Fruit fly (Drosophila melanogaster): ENCODE results near the gene Sfmbt.
"Not testable (repeated sequence)": the region's sequence is repeated elsewhere in the genome, so short reads cannot be mapped to it uniquely, and the experiment has no call there.

The Sfmbt gene

DNA sequence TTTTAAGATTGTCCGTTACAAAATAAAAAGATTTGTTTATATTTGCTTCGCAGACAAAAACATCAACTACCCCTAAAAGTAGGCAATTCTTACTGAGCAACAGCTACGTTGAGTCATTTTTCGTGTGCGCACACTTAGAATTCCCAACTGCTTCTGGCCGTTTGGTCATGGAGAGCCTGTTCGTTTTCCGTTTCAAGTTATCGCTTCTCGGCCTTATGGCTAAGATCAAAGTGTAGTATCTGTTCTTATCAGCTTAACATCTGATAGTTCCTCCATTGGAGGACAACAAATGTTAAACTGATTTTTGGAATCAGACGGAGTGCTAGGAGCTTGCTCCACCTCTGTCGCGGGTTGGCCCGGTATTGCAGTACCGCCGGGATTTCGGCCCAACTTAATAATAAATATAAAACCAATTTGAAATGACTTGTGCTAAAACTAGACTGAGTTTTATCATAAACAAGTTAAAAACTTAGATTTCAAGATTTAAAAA, 39.1 kb upstream of the Sfmbt start (continued):
- peak; percentile 25; the same call in 1 of the 3 replicates for TF ChIP-seq HLH4C (GFP tag; IDR thresholded peaks at IDR 0.05; ENCODE audit: partially characterized antibody)
- TF ChIP-seq pan (optimal IDR thresholded peaks at IDR 0.05): not testable (repeated sequence)
- TF ChIP-seq pan (GFP tag; optimal IDR thresholded peaks at IDR 0.05 in 1 of 2, IDR thresholded peaks at IDR 0.05 in 1 of 2): peak in 1 of 2 experiments; percentile 73
- peak; percentile 13 for TF ChIP-seq NfI (GFP tag; optimal IDR thresholded peaks at IDR 0.05)
- peak; percentile 28; the same call in 1 of the 2 replicates for TF ChIP-seq CG6272 (GFP tag; IDR thresholded peaks at IDR 0.05)
- peak; percentile 51; the same call in 1 of the 2 replicates for TF ChIP-seq CG16779 (GFP tag; IDR thresholded peaks at IDR 0.05)
- peak; percentile 56 for TF ChIP-seq pho (GFP tag; optimal IDR thresholded peaks at IDR 0.05)
- TF ChIP-seq rib (GFP tag; IDR thresholded peaks at IDR 0.05): peak; percentile 67
- TF ChIP-seq HmgZ (tag; optimal IDR thresholded peaks at IDR 0.05): peak; percentile 25
- peak; percentile 21 for TF ChIP-seq vfl (GFP tag; optimal IDR thresholded peaks at IDR 0.05)
- peak; percentile 42 for TF ChIP-seq pb (GFP tag; optimal IDR thresholded peaks at IDR 0.05)
- TF ChIP-seq CG6689 (GFP tag; IDR thresholded peaks at IDR 0.05): peak; percentile 26; the same call in 1 of the 2 replicates
- peak; percentile 44 for TF ChIP-seq Hsf (GFP tag; optimal IDR thresholded peaks at IDR 0.05)
- peak; percentile 40; the same call in 1 of the 3 replicates for TF ChIP-seq B-H1 (GFP tag; IDR thresholded peaks at IDR 0.05)
- TF ChIP-seq CG10979 (tag; optimal IDR thresholded peaks at IDR 0.05): peak; percentile 42
- TF ChIP-seq so (GFP tag; IDR thresholded peaks at IDR 0.05): peak; percentile 62; the same call in 1 of the 3 replicates
- TF ChIP-seq Ets97D (GFP tag; optimal IDR thresholded peaks at IDR 0.05): peak; percentile 33
- TF ChIP-seq ssp (GFP tag; IDR thresholded peaks at IDR 0.05): peak; percentile 29; the same call in 1 of the 2 replicates
- peak; percentile 23 for TF ChIP-seq ash1 (GFP tag; optimal IDR thresholded peaks at IDR 0.05)
- TF ChIP-seq tx (GFP tag; optimal IDR thresholded peaks at IDR 0.05): peak; percentile 51
- TF ChIP-seq CG30403 (GFP tag; optimal IDR thresholded peaks at IDR 0.05): peak; percentile 30
- TF ChIP-seq CG10959 (GFP tag; IDR thresholded peaks at IDR 0.05): peak; percentile 75
- TF ChIP-seq Meics (GFP tag; optimal IDR thresholded peaks at IDR 0.05): peak; percentile 50
- peak; percentile 52 for TF ChIP-seq cwo (GFP tag; optimal IDR thresholded peaks at IDR 0.05)
- TF ChIP-seq ranshi (GFP tag; IDR thresholded peaks at IDR 0.05): 0 out of 2 replicates have a peak, but pooled peaks have one; percentile 58
- peak; percentile 70 for TF ChIP-seq CG11247 (GFP tag; IDR thresholded peaks at IDR 0.05)
- TF ChIP-seq NK7.1 (GFP tag; optimal IDR thresholded peaks at IDR 0.05): peak; percentile 3
- peak; percentile 56; the same call in 1 of the 2 replicates for TF ChIP-seq Rfx (GFP tag; IDR thresholded peaks at IDR 0.05)
- TF ChIP-seq CG17328 (GFP tag; IDR thresholded peaks at IDR 0.05): peak; percentile 8; the same call in 1 of the 2 replicates
- TF ChIP-seq Stat92E (GFP tag; optimal IDR thresholded peaks at IDR 0.05): peak in 1 of 3 experiments; percentile 87
- TF ChIP-seq CG2120 (GFP tag; optimal IDR thresholded peaks at IDR 0.05): peak; percentile 64
- TF ChIP-seq Eip74EF (GFP tag; optimal IDR thresholded peaks at IDR 0.05): peak in 1 of 2 experiments; percentile 35
- peak; percentile 40; the same call in 1 of the 2 replicates for TF ChIP-seq E2f2 (GFP tag; IDR thresholded peaks at IDR 0.05)
- TF ChIP-seq Awh (GFP tag; IDR thresholded peaks at IDR 0.05): peak; percentile 62; the same call in 1 of the 2 replicates
- TF ChIP-seq kay (GFP tag; optimal IDR thresholded peaks at IDR 0.05): peak; percentile 88
- TF ChIP-seq Ptx1 (GFP tag; IDR thresholded peaks at IDR 0.05): peak; percentile 43; the same call in 1 of the 2 replicates
- TF ChIP-seq CG12391 (tag; optimal IDR thresholded peaks at IDR 0.05): peak; percentile 33
- TF ChIP-seq CG2875 (GFP tag; optimal IDR thresholded peaks at IDR 0.05): peak; percentile 51
- TF ChIP-seq dati (GFP tag; IDR thresholded peaks at IDR 0.05): peak; percentile 31; the same call in 1 of the 2 replicates
- peak; percentile 7 for TF ChIP-seq phol (tag; optimal IDR thresholded peaks at IDR 0.05)
- peak; percentile 48 for TF ChIP-seq CG14860 (GFP tag; IDR thresholded peaks at IDR 0.05; ENCODE audit: partially characterized antibody)
- TF ChIP-seq zen (tag; optimal IDR thresholded peaks at IDR 0.05): peak; percentile 59
- TF ChIP-seq Fer3 (tag; optimal IDR thresholded peaks at IDR 0.05): peak; percentile 62
- peak; percentile 50; the same call in 1 of the 2 replicates for TF ChIP-seq CG1024 (GFP tag; IDR thresholded peaks at IDR 0.05)
- TF ChIP-seq CG17361 (GFP tag; IDR thresholded peaks at IDR 0.05): peak; percentile 52; the same call in 1 of the 3 replicates
- TF ChIP-seq pros (GFP tag; optimal IDR thresholded peaks at IDR 0.05): peak; percentile 98
- peak; percentile 41 for TF ChIP-seq CG12659 (GFP tag; optimal IDR thresholded peaks at IDR 0.05)
- peak; percentile 42; the same call in 1 of the 3 replicates for TF ChIP-seq CG11695 (GFP tag; IDR thresholded peaks at IDR 0.05)
- peak; percentile 40 to 74 for TF ChIP-seq dpn (GFP tag; optimal IDR thresholded peaks at IDR 0.05)
